Worm (Caenorhabditis elegans) whole organism, midembryonic: ENCODE measurements around the gene gpx-4.
A peak's percentile ranks its signal among the peaks of the same experiment; 100 is the strongest.

Source experiments
- cog-1 ChIP-seq: sonication (generic microtip); optimal IDR thresholded peaks from 2 replicates; lab custom pipeline; 2016; ENCODE audit warnings: missing genetic modification characterization, missing compliant biosample characterization
- flt-1 ChIP-seq: fragments of 200-800 bp; sonication (Bioruptor generic); IDR thresholded peaks from 2 replicates; pipeline ENCODE4 v1.3.6; 2022; ENCODE audit warnings: missing genetic modification characterization, missing compliant biosample characterization
- ref-1 ChIP-seq: fragments of 200-800 bp; sonication (Bioruptor generic); conservative IDR thresholded peaks from 2 replicates; pipeline ENCODE4 v1.3.6; 2022; ENCODE audit warnings: missing genetic modification reagents, missing genetic modification characterization, missing compliant biosample characterization
- tab-1 ChIP-seq: fragments of 200-800 bp; sonication (Bioruptor generic); IDR thresholded peaks from 2 replicates; pipeline ENCODE4 v1.3.6; 2022; ENCODE audit warnings: missing genetic modification characterization, missing compliant biosample characterization
- ztf-23 ChIP-seq: fragments of 200-800 bp; sonication (Bioruptor generic); IDR thresholded peaks from 2 replicates; pipeline ENCODE4 v1.3.6; 2022; ENCODE audit warnings: missing genetic modification reagents, missing genetic modification characterization, missing compliant biosample characterization
- ztf-29 ChIP-seq: fragments of 200-800 bp; sonication (Bioruptor generic); IDR thresholded peaks from 2 replicates; pipeline ENCODE4 v1.3.6; 2022; ENCODE audit warnings: missing genetic modification reagents, missing genetic modification characterization, missing compliant biosample characterization

DNA sequence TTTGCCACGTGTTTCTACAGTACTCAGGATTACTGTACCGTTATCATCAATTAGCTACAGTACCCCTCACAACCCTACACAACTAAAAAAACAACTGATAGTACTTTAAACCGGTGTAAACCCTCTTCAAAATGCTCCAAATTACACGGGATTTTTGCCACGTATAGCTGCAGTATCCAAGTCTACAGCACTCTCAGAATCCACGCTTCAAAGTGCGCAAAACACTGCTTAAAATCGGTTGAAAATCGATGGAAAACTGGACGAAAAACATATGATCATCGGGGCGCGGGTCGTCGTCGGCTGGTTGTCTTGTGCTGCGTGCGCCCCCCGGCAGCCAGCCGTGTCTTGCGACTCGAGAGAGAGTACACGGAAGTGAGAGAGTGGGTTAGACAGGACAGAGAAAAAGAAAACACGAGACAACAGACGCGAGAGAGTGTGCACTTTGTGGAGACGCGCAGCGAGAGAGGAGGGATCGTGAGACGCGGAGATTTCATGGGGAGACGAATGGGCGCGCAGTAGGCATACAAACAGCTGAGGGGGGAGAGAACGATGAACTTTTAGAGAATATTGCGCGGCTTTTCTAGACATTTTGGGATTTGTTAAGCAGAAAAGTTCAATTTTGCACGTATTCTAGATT is 33.6 kb upstream of the gpx-4 start:
- TF ChIP-seq ztf-29 (GFP tag; lab: Robert Waterston, UW), result no peak
- peak; percentile 45; the same call in 1 of the 2 replicates for TF ChIP-seq flt-1 (GFP tag; lab: Robert Waterston, UW)
- TF ChIP-seq ref-1 (GFP tag; lab: Robert Waterston, UW), result no peak
- no peak for TF ChIP-seq tab-1
- TF ChIP-seq ztf-23 (GFP tag; lab: Robert Waterston, UW), result no peak
- no peak for TF ChIP-seq cog-1
